Worm (Caenorhabditis elegans): ENCODE data around the gene srbc-42.

The srbc-42 gene

DNA sequence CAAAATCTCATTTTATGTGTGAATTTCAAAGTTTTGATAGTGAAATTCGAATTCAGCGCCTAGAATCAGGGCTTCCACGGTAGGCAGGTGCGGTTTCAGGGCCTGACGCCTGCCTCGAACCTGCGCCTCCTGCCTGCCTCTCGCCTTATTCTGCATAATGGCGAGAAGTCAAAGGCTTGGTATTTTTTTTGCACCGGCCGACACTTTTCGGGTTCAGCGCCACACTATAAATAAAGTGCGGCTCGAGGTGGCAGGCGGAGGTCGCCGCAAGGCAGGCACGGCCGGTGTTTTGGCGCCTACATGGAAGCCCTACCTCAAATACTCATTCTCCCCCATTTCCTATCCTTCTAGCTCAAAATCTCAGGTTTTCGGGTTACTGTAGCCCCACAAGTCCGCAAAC is 9.4 kb upstream of the srbc-42 start:
- TF ChIP-seq ref-1 (GFP tag; conservative IDR thresholded peaks at IDR 0.05): no peak

DNA sequence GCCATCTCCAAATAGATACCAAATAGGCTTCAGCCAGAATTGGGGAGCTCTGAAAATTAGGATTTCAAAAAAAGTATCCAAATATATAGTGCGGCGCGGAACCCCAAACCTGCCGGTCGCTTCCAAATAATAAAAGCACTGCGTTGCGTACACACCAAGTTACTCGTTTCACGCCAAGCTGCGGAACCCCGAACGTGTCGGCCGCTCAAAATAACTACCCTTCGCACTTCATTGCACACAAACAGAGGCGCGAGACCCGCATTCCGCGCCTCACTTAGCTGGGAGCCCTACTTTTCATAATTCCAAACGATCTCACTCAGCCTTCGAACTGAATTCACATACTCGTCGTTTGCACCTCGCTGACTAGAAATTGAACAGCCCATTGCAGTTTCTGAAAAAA is 8.6 kb upstream of the srbc-42 start:
- TF ChIP-seq tab-1 (GFP tag; IDR thresholded peaks at IDR 0.05): no peak

DNA sequence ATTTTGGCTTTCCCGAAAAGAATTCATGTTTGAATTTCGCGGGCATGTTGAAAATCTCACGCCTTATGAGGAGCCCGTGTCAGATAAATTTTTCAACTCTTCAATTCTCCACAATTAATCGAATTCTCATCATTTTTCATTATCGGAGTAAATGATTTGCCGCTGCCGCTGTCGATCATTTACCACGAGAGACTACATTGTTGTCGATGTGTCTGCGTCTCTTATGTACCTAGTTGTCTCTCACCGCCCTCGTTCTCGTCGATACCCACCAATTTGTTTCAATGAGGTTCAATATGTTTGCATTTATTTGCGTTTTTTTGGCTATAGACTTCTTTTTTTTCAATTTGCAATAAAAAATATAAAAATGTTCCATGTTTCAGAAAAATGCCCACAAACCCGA is 1.1 kb upstream of the srbc-42 start, which contains the start of gene nhr-13:
Gene nhr-13, plus strand, starts transcription at position 369 of the 400 bp plus-strand sequence.
- no peak for TF ChIP-seq T22C8.4 (GFP tag; IDR thresholded peaks at IDR 0.05)
- no peak for TF ChIP-seq ref-1 (GFP tag; conservative IDR thresholded peaks at IDR 0.05)
- no peak for TF ChIP-seq klf-2 (GFP tag; conservative IDR thresholded peaks at IDR 0.05)
- TF ChIP-seq flt-1 (GFP tag; IDR thresholded peaks at IDR 0.05): no peak
- TF ChIP-seq med-1 (GFP tag; optimal IDR thresholded peaks at IDR 0.05; ENCODE audit: insufficient read depth): no peak

DNA sequence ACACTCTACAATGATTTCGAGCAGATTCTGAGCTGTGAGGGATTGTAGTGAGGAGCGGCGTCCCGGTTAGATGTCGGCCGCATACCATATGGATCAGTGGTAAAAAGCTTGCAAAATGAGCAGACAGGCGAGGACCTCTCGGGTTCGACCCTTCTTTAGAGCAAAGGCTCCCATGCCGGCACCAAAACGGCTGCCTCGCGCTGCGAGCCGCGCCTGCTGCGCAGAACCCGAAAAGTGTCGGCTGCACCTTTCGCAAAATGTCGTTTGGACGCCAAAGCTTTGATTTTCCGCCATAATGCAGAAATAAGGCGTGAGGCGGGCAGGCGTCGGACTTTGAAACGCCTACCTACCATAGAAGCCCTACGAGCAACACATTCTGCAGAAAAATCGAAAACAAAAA is 639 bp downstream of the srbc-42 start:
- TF ChIP-seq klf-2 (GFP tag; conservative IDR thresholded peaks at IDR 0.05) (no peak), ref-1 (GFP tag; conservative IDR thresholded peaks at IDR 0.05) (no peak), tab-1 (GFP tag; IDR thresholded peaks at IDR 0.05) (no peak), med-1 (GFP tag; optimal IDR thresholded peaks at IDR 0.05; ENCODE audit: insufficient read depth) (no peak), ztf-29 (GFP tag; IDR thresholded peaks at IDR 0.05) (no peak), T22C8.4 (GFP tag; IDR thresholded peaks at IDR 0.05) (no peak), ztf-23 (GFP tag; IDR thresholded peaks at IDR 0.05) (no peak), cog-1 (tag; optimal IDR thresholded peaks at IDR 0.05) (no peak), flt-1 (GFP tag; IDR thresholded peaks at IDR 0.05) (no peak)

DNA sequence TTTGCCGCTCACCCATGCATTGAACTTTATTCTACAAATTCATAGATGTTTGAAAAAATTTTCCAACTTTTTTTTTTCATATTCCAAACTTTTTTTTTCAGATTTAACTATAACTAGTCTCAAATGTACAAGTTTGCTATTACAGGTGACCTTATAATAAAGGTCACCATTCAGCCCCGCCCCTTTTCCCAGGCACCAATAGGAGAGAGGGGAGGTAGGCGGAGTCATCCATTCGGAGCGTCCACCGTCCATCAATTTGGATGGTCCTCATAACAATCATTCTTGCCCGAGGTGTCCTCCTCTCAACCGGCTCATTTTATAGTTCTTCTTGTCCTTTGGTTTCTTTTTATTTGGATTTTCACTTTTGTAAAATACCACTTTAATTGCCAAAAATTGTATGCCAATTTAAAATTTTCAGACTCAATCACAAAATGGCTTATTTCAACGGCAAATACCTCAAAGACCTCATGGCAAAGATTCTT is 3.1 kb downstream of the srbc-42 start, which contains the start of gene Y5H2B.3:
Gene Y5H2B.3, plus strand, starts transcription at position 432 of the 482 bp plus-strand sequence.
- TF ChIP-seq cog-1 (tag; optimal IDR thresholded peaks at IDR 0.05): no peak
- no peak for TF ChIP-seq ztf-29 (GFP tag; IDR thresholded peaks at IDR 0.05)

DNA sequence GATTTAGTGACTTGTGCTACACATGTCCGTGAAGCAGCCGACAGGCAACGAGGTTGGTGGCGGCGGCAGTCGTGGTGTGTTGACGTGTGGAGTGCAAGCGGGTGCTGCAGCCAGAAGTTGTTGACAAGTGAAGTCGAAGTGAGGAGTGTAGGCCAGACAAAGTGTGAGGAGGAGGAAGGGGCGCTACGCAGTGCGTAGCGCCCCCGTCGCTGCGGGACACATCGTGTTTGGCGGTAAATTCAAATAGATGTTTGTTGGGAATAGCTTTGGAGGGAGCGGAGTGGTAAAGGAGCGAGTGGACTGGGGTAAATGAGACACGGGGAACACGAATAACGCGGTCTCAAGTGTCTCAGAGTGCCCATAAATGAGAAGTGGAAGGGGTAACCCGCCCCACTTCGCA is 5.5 kb downstream of the srbc-42 start:
- TF ChIP-seq tab-1 (GFP tag; IDR thresholded peaks at IDR 0.05): no peak
- peak; percentile 98 for TF ChIP-seq ztf-23 (GFP tag; IDR thresholded peaks at IDR 0.05)
- no peak for TF ChIP-seq flt-1 (GFP tag; IDR thresholded peaks at IDR 0.05)
- TF ChIP-seq med-1 (GFP tag; optimal IDR thresholded peaks at IDR 0.05; ENCODE audit: insufficient read depth): no peak

DNA sequence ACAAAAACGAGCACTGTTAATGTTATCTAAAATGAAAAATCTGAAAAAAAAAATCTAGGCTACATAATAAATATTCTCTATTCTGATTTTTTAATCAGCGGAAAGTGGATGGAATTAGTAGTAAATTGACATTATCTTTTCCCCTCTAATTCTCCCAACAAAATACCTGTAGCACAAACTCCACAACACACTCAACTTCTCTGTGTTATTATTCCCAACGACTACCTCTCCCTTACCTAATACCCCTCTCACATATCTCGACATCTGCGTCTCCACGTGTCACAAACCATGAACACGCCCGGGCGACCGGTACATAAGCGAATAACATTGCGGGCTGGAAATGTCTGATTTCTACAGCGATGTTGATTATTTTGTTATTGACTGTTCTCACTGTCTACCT is 7.9 kb downstream of the srbc-42 start, which contains the start of gene cyp-33C2:
Gene cyp-33C2, plus strand, starts transcription at position 327 of the 400 bp plus-strand sequence.
- TF ChIP-seq ref-1 (GFP tag; conservative IDR thresholded peaks at IDR 0.05) (no peak), med-1 (GFP tag; optimal IDR thresholded peaks at IDR 0.05; ENCODE audit: insufficient read depth) (no peak), klf-2 (GFP tag; conservative IDR thresholded peaks at IDR 0.05) (no peak), ztf-23 (GFP tag; IDR thresholded peaks at IDR 0.05) (no peak), flt-1 (GFP tag; IDR thresholded peaks at IDR 0.05) (no peak), T22C8.4 (GFP tag; IDR thresholded peaks at IDR 0.05) (no peak), ztf-29 (GFP tag; IDR thresholded peaks at IDR 0.05) (no peak), tab-1 (GFP tag; IDR thresholded peaks at IDR 0.05) (no peak), cog-1 (tag; optimal IDR thresholded peaks at IDR 0.05) (no peak)

DNA sequence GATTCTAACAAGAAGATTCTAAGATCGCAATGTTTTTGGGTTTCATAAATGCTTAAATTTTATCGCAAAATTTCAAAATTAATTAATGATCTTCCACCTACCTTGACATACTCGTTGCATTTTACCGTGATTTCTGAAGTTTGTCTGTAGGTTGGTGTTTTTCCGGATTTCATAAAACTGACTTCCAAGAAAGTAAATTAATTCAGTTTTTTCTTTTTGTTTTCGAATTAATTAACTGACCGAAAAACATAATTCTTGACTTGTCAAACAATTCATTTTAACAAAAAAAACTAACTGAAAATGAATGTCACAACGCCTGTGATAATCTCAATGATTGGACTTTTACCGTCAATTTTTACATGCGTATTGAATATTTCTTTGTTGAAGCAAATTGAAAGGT is 9.3 kb downstream of the srbc-42 start, which contains the start of gene srbc-16:
Gene srbc-16, plus strand, starts transcription at position 301 of the 400 bp plus-strand sequence.
- TF ChIP-seq klf-2 (GFP tag; conservative IDR thresholded peaks at IDR 0.05): no peak
- TF ChIP-seq med-1 (GFP tag; optimal IDR thresholded peaks at IDR 0.05; ENCODE audit: insufficient read depth): no peak
- TF ChIP-seq ztf-23 (GFP tag; IDR thresholded peaks at IDR 0.05): no peak
- TF ChIP-seq cog-1 (tag; optimal IDR thresholded peaks at IDR 0.05): no peak
- no peak for TF ChIP-seq ref-1 (GFP tag; conservative IDR thresholded peaks at IDR 0.05)
- no peak for TF ChIP-seq flt-1 (GFP tag; IDR thresholded peaks at IDR 0.05)
- TF ChIP-seq tab-1 (GFP tag; IDR thresholded peaks at IDR 0.05): no peak
- no peak for TF ChIP-seq T22C8.4 (GFP tag; IDR thresholded peaks at IDR 0.05)
- no peak for TF ChIP-seq ztf-29 (GFP tag; IDR thresholded peaks at IDR 0.05)

DNA sequence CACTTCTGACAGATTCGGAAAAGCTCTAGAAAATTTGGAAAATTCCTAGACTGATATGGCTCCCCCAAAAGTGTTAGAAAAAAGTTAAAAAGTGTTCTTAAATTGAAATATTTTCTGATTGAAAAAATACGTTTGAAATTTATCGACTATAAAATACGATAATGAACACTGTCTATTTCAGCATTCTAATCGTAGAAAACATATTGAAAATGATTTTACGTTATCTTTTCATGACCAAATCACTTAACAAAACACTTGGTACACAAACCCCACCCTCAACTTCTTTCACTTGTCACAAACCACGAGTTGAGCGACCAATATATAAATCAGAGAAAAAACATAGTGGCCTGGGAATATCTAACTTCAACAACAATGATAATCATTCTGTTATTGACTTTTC is 11.8 kb downstream of the srbc-42 start, which contains the start of gene cyp-33C1:
Gene cyp-33C1, plus strand, starts transcription at position 301 of the 400 bp plus-strand sequence.
- no peak for TF ChIP-seq ztf-23 (GFP tag; IDR thresholded peaks at IDR 0.05)
- no peak for TF ChIP-seq ztf-29 (GFP tag; IDR thresholded peaks at IDR 0.05)
- TF ChIP-seq cog-1 (tag; optimal IDR thresholded peaks at IDR 0.05): no peak
- no peak for TF ChIP-seq ref-1 (GFP tag; conservative IDR thresholded peaks at IDR 0.05)
- no peak for TF ChIP-seq T22C8.4 (GFP tag; IDR thresholded peaks at IDR 0.05)
- TF ChIP-seq flt-1 (GFP tag; IDR thresholded peaks at IDR 0.05): no peak
- TF ChIP-seq med-1 (GFP tag; optimal IDR thresholded peaks at IDR 0.05; ENCODE audit: insufficient read depth): no peak
- no peak for TF ChIP-seq tab-1 (GFP tag; IDR thresholded peaks at IDR 0.05)
- TF ChIP-seq klf-2 (GFP tag; conservative IDR thresholded peaks at IDR 0.05): no peak

DNA sequence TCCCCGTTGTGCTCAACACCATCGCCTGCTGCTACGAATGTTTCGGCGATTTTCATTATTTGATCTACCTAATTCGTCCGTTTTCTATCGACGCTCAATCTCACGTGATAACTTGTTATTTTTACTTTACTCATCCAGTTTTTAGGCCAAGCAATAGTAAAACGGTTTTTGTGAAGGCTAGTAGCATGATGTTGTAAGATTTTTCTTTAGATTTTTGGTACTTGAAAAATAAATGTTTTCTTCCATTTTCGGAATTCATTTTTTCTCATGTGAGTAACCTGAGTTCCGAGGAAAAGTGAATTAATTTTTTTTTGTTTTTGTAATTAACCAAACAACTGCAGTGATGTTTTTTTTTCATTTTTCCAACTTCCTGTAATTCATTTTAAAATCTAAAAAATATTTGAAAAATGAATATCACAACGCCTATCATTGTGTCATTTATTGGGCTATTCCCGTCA is 13.7 kb downstream of the srbc-42 start, which contains the start of gene srbc-17:
Gene srbc-17, plus strand, starts transcription at position 408 of the 458 bp plus-strand sequence.
- no peak for TF ChIP-seq ztf-29 (GFP tag; IDR thresholded peaks at IDR 0.05)
- TF ChIP-seq T22C8.4 (GFP tag; IDR thresholded peaks at IDR 0.05): no peak
- no peak for TF ChIP-seq klf-2 (GFP tag; conservative IDR thresholded peaks at IDR 0.05)
- TF ChIP-seq cog-1 (tag; optimal IDR thresholded peaks at IDR 0.05): no peak
- TF ChIP-seq med-1 (GFP tag; optimal IDR thresholded peaks at IDR 0.05; ENCODE audit: insufficient read depth): no peak
- TF ChIP-seq tab-1 (GFP tag; IDR thresholded peaks at IDR 0.05): no peak
- no peak for TF ChIP-seq ref-1 (GFP tag; conservative IDR thresholded peaks at IDR 0.05)
- no peak for TF ChIP-seq flt-1 (GFP tag; IDR thresholded peaks at IDR 0.05)
- TF ChIP-seq ztf-23 (GFP tag; IDR thresholded peaks at IDR 0.05): no peak

DNA sequence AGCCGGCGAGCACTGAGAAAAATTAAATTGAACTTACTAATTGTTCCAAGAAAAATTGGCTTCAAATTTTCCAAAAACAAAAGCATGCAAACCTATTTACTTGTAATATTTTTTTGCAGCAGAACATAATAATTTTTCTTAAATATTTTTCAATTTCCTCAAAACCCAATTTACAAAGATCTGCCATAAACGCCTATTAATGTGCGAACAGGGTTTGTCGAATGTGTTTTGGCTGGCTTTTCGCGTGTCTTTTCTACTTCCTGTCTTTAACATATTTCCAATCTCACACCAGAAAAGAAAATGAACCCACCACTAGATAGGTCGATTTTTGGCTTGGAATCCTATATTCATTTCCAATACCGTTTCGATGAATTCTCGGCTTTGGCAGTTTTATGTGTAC is 15.8 kb downstream of the srbc-42 start, which contains the start of gene C45H4.18:
Gene C45H4.18, plus strand, starts transcription at position 301 of the 400 bp plus-strand sequence.
- TF ChIP-seq T22C8.4 (GFP tag; IDR thresholded peaks at IDR 0.05): no peak
- TF ChIP-seq klf-2 (GFP tag; conservative IDR thresholded peaks at IDR 0.05): no peak
- TF ChIP-seq flt-1 (GFP tag; IDR thresholded peaks at IDR 0.05): no peak
- TF ChIP-seq tab-1 (GFP tag; IDR thresholded peaks at IDR 0.05): no peak
- TF ChIP-seq cog-1 (tag; optimal IDR thresholded peaks at IDR 0.05): no peak
- TF ChIP-seq ztf-23 (GFP tag; IDR thresholded peaks at IDR 0.05): no peak
- no peak for TF ChIP-seq ref-1 (GFP tag; conservative IDR thresholded peaks at IDR 0.05)
- no peak for TF ChIP-seq med-1 (GFP tag; optimal IDR thresholded peaks at IDR 0.05; ENCODE audit: insufficient read depth)
- no peak for TF ChIP-seq ztf-29 (GFP tag; IDR thresholded peaks at IDR 0.05)
